Fruit fly (Drosophila melanogaster) whole organism: ENCODE data around the gene Or71a.

Source experiments
- Dll ChIP-seq: fragments of >200 bp; optimal IDR thresholded peaks from 2 replicates; lab custom pipeline; 2017
- psq ChIP-seq: fragments of >200 bp; optimal IDR thresholded peaks from 2 replicates; lab custom pipeline; 2017
- usp ChIP-seq: fragments of >200 bp; optimal IDR thresholded peaks from 2 replicates; lab custom pipeline; 2017; ENCODE audit warnings: missing biosample characterization, missing genetic modification characterization, mixed read lengths

DNA sequence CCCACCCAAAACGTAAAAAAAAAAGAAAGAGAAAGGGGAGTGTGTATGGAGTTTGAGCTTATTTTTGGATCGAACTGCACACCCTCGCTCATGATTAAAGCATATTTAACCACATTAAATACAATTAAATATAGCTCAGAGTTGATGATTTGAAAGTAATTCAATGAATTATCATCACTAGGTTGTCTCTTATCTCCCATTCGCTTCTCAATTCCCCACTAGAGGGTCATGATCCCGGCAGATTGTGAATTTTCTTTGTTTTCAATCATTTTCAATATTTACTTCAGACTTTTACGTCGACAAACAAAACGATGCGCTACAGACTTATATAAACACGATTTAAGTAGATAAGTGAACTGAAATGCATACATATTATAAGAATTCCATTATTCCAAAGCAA lies 1.9 kb downstream of the Or71a start:
- TF ChIP-seq Dll (lab: Kevin White, UChicago), result no peak
- TF ChIP-seq psq, result no peak
- no peak for TF ChIP-seq usp (GFP tag; lab: Kevin White, UChicago)
